Worm (Caenorhabditis elegans): Measurements from ENCODE around the gene srg-28.

The srg-28 gene

ce11 chrV:5318349-5318748, 16.3 kb upstream of the srg-28 start:
- TF ChIP-seq pha-4 (tag; optimal IDR thresholded peaks at IDR 0.05) (no peak), mml-1 (tag; optimal IDR thresholded peaks at IDR 0.05) (no peak), fkh-2 (tag; optimal IDR thresholded peaks at IDR 0.05) (no peak), pqm-1 (tag; optimal IDR thresholded peaks at IDR 0.05) (no peak), elt-1 (tag; optimal IDR thresholded peaks at IDR 0.05) (no peak), elt-3 (tag; optimal IDR thresholded peaks at IDR 0.05) (no peak)

- TF ChIP-seq ceh-9 (tag; optimal IDR thresholded peaks at IDR 0.05), result no peak
- TF ChIP-seq nfya-1 (tag; optimal IDR thresholded peaks at IDR 0.05; ENCODE audit: insufficient read depth), result peak; percentile 8
- TF ChIP-seq egl-27 (tag; optimal IDR thresholded peaks at IDR 0.05), result no peak
- TF ChIP-seq nhr-23 (tag; optimal IDR thresholded peaks at IDR 0.05), result no peak
- TF ChIP-seq nhr-28 (tag; optimal IDR thresholded peaks at IDR 0.05), result no peak
- TF ChIP-seq sea-2 (GFP tag; optimal IDR thresholded peaks at IDR 0.05), result no peak
Observed at ce11 chrV:5319477-5319876, 15.2 kb upstream of the srg-28 start, which contains the start of gene ceh-34. Gene ceh-34, minus strand, starts transcription at chrV:5319577.

ce11 chrV:5322815-5323214, 11.9 kb upstream of the srg-28 start:
- TF ChIP-seq nfya-1 (tag; optimal IDR thresholded peaks at IDR 0.05; ENCODE audit: insufficient read depth) (no peak), jun-1 (tag; optimal IDR thresholded peaks at IDR 0.05) (no peak), ama-1 (optimal IDR thresholded peaks at IDR 0.05) (no peak), elt-2 (tag; optimal IDR thresholded peaks at IDR 0.05) (no peak), unc-62 (GFP tag; optimal IDR thresholded peaks at IDR 0.05) (no peak), nhr-28 (tag; optimal IDR thresholded peaks at IDR 0.05) (no peak), egl-27 (tag; optimal IDR thresholded peaks at IDR 0.05) (no peak), fkh-2 (tag; optimal IDR thresholded peaks at IDR 0.05) (no peak), fkh-10 (GFP tag; optimal IDR thresholded peaks at IDR 0.05) (no peak), ceh-9 (tag; optimal IDR thresholded peaks at IDR 0.05) (no peak), ceh-82 (tag; optimal IDR thresholded peaks at IDR 0.05) (no peak), sea-2 (GFP tag; optimal IDR thresholded peaks at IDR 0.05) (no peak), nhr-77 (tag; optimal IDR thresholded peaks at IDR 0.05) (no peak), egl-5 (tag; optimal IDR thresholded peaks at IDR 0.05) (no peak), R02D3.7 (tag; optimal IDR thresholded peaks at IDR 0.05) (no peak), pha-4 (tag; optimal IDR thresholded peaks at IDR 0.05) (no peak), ZK546.5 (tag; optimal IDR thresholded peaks at IDR 0.05) (no peak)

- no peak for TF ChIP-seq ztf-11 (tag; optimal IDR thresholded peaks at IDR 0.05)
- TF ChIP-seq sea-2 (GFP tag; optimal IDR thresholded peaks at IDR 0.05), result no peak
- no peak for TF ChIP-seq elt-3 (tag; optimal IDR thresholded peaks at IDR 0.05)
- TF ChIP-seq zag-1 (tag; optimal IDR thresholded peaks at IDR 0.05), result no peak
- TF ChIP-seq nhr-12 (tag; optimal IDR thresholded peaks at IDR 0.05), result no peak
Observed at ce11 chrV:5324566-5324965, 10.1 kb upstream of the srg-28 start, which contains the start of gene ceh-33. Gene ceh-33, minus strand, starts transcription at chrV:5324666.

ce11 chrV:5328314-5328713, 6.4 kb upstream of the srg-28 start, which contains the start of gene C10G8.8:
Gene C10G8.8, minus strand, starts transcription at chrV:5328414.
- no peak for TF ChIP-seq nhr-77 (tag; optimal IDR thresholded peaks at IDR 0.05)
- TF ChIP-seq nhr-67 (tag; optimal IDR thresholded peaks at IDR 0.05), result no peak
- TF ChIP-seq ceh-82 (tag; optimal IDR thresholded peaks at IDR 0.05), result no peak
- no peak for TF ChIP-seq daf-12 (tag; optimal IDR thresholded peaks at IDR 0.05)
- no peak for TF ChIP-seq pqm-1 (tag; optimal IDR thresholded peaks at IDR 0.05)
- TF ChIP-seq ceh-16 (tag; optimal IDR thresholded peaks at IDR 0.05), result no peak

- TF ChIP-seq nhr-67 (tag; optimal IDR thresholded peaks at IDR 0.05) (no peak), nhr-11 (tag; optimal IDR thresholded peaks at IDR 0.05) (peak; percentile 10), fos-1 (tag; optimal IDR thresholded peaks at IDR 0.05) (no peak), sea-2 (GFP tag; optimal IDR thresholded peaks at IDR 0.05) (no peak), unc-39 (tag; optimal IDR thresholded peaks at IDR 0.05) (no peak), jun-1 (tag; optimal IDR thresholded peaks at IDR 0.05) (no peak), nhr-25 (tag; optimal IDR thresholded peaks at IDR 0.05) (peak; percentile 20), ZK546.5 (tag; optimal IDR thresholded peaks at IDR 0.05) (no peak), R02D3.7 (tag; optimal IDR thresholded peaks at IDR 0.05) (no peak), nhr-237 (tag; optimal IDR thresholded peaks at IDR 0.05) (no peak), elt-2 (tag; optimal IDR thresholded peaks at IDR 0.05) (peak; percentile 58), tbx-2 (tag; optimal IDR thresholded peaks at IDR 0.05) (no peak), snpc-4 (tag; optimal IDR thresholded peaks at IDR 0.05) (peak; percentile 91), mml-1 (tag; optimal IDR thresholded peaks at IDR 0.05) (no peak), lsy-12 (tag; optimal IDR thresholded peaks at IDR 0.05) (peak; percentile 38), fkh-10 (GFP tag; optimal IDR thresholded peaks at IDR 0.05) (no peak), nhr-43 (tag; optimal IDR thresholded peaks at IDR 0.05; ENCODE audit: poor library complexity, severe bottlenecking) (no peak), daf-12 (tag; optimal IDR thresholded peaks at IDR 0.05) (no peak), mdl-1 (tag; optimal IDR thresholded peaks at IDR 0.05) (no peak), nhr-77 (tag; optimal IDR thresholded peaks at IDR 0.05) (no peak), fkh-2 (tag; optimal IDR thresholded peaks at IDR 0.05) (peak; percentile 92), ztf-4 (tag; optimal IDR thresholded peaks at IDR 0.05) (no peak), zag-1 (tag; optimal IDR thresholded peaks at IDR 0.05) (no peak), ztf-11 (tag; optimal IDR thresholded peaks at IDR 0.05) (no peak), eor-1 (tag; optimal IDR thresholded peaks at IDR 0.05) (no peak), elt-3 (tag; optimal IDR thresholded peaks at IDR 0.05) (no peak), aly-2 (tag; optimal IDR thresholded peaks at IDR 0.05) (no peak)
Observed at ce11 chrV:5329677-5330266, 4.9 kb upstream of the srg-28 start.

All from whole organism, L3 larva.